Worm (Caenorhabditis elegans) whole organism, L4 larva: Measurements from ENCODE around the gene Y55D5A.1.

Experiments
- attf-4 ChIP-seq: sonication (generic microtip); optimal IDR thresholded peaks from 3 replicates; lab custom pipeline; 2017; ENCODE audit warnings: missing biosample characterization, missing genetic modification characterization
- ces-1 ChIP-seq: fragments of 150-350 bp; sonication (generic microtip); optimal IDR thresholded peaks from 4 replicates; lab custom pipeline; 2014; ENCODE audit warnings: missing biosample characterization, missing genetic modification reagents, missing genetic modification characterization
- dve-1 ChIP-seq: sonication (generic microtip); optimal IDR thresholded peaks from 2 replicates; lab custom pipeline; 2017; ENCODE audit warnings: antibody characterized with exemption, mild to moderate bottlenecking, missing genetic modification characterization, missing compliant biosample characterization; ENCODE audit not compliant: insufficient read depth
- egl-27 ChIP-seq: sonication (generic microtip); optimal IDR thresholded peaks from 3 replicates; lab custom pipeline; 2017; ENCODE audit warnings: missing biosample characterization, missing genetic modification reagents, missing genetic modification characterization
- hlh-30 ChIP-seq: sonication (generic microtip); optimal IDR thresholded peaks from 2 replicates; lab custom pipeline; 2017; ENCODE audit warnings: antibody characterized with exemption, mild to moderate bottlenecking, missing genetic modification characterization, missing compliant biosample characterization; ENCODE audit not compliant: insufficient read depth
- nhr-10 ChIP-seq: fragments of 150-350 bp; optimal IDR thresholded peaks from 2 replicates; lab custom pipeline; 2014; ENCODE audit warnings: missing biosample characterization, missing genetic modification characterization
- nhr-25 ChIP-seq: sonication (generic microtip); optimal IDR thresholded peaks from 2 replicates; lab custom pipeline; 2017; ENCODE audit warnings: missing genetic modification characterization, mild to moderate bottlenecking, missing compliant biosample characterization, antibody characterized with exemption, moderate library complexity, borderline replicate concordance; ENCODE audit not compliant: insufficient read depth
- pha-4 ChIP-seq, 2 experiments: fragments of 150-350 bp in 1 of 2; fragments of 200-800 bp in 1 of 2; sonication (Bioruptor generic) in 1 of 2; IDR thresholded peaks in 1 of 2; optimal IDR thresholded peaks in 1 of 2; 2 replicates each; pipeline versions ENCODE4 v1.3.6 to Lab custom; 2014 to 2022; ENCODE audit warnings: missing genetic modification characterization in 2 of 2, missing genetic modification reagents in 2 of 2, missing biosample characterization in 1 of 2, missing compliant biosample characterization in 1 of 2
- pqm-1 ChIP-seq: sonication (generic microtip); optimal IDR thresholded peaks from 2 replicates; lab custom pipeline; 2017; ENCODE audit warnings: missing biosample characterization, missing genetic modification characterization
- saeg-2 ChIP-seq: fragments of 200-800 bp; sonication (Bioruptor generic); IDR thresholded peaks from 2 replicates; pipeline ENCODE4 v1.3.6; 2022; ENCODE audit warnings: missing genetic modification reagents, missing genetic modification characterization, missing compliant biosample characterization
- spr-1 ChIP-seq: sonication (generic microtip); optimal IDR thresholded peaks from 2 replicates; lab custom pipeline; 2016; ENCODE audit warnings: mild to moderate bottlenecking, missing genetic modification characterization, missing compliant biosample characterization
- spr-3 ChIP-seq: fragments of 200-800 bp; sonication (Bioruptor generic); optimal IDR thresholded peaks from 2 replicates; lab custom pipeline; 2018; ENCODE audit warnings: mild to moderate bottlenecking, missing genetic modification characterization, missing compliant biosample characterization
- unc-62 ChIP-seq, 3 experiments: fragments of 150-350 bp in 1 of 3; sonication (generic microtip); optimal IDR thresholded peaks in 2 of 3; peaks in 1 of 3; 1 replicate in 1 of 3; 2 replicates in 2 of 3; lab custom pipeline; 2014 to 2017; ENCODE audit warnings: missing biosample characterization in 3 of 3, missing genetic modification characterization in 3 of 3, missing genetic modification reagents in 3 of 3, missing genotype in 1 of 3

- TF ChIP-seq spr-1 (tag; lab: Kevin White, UChicago) (no peak), pha-4 (GFP tag; IDR thresholded peaks at IDR 0.05; lab: Robert Waterston, UW) (no peak), pha-4 (tag; optimal IDR thresholded peaks at IDR 0.05; lab: Kevin White, UChicago) (no peak), pqm-1 (tag; lab: Kevin White, UChicago) (no peak), saeg-2 (GFP tag; lab: Robert Waterston, UW) (no peak), spr-3 (no peak), egl-27 (tag; lab: Kevin White, UChicago) (no peak), hlh-30 (tag; lab: Kevin White, UChicago) (no peak), ces-1 (GFP tag; lab: Kevin White, UChicago) (no peak), attf-4 (tag; lab: Kevin White, UChicago) (no peak), nhr-10 (tag; lab: Kevin White, UChicago) (no peak), dve-1 (tag; lab: Kevin White, UChicago) (no peak), nhr-25 (tag; lab: Kevin White, UChicago) (no peak), unc-62 (GFP tag; optimal IDR thresholded peaks at IDR 0.05 in 1 of 2; lab: Kevin White, UChicago) (peak in 1 of 2 experiments; percentile 93), unc-62 (tag; optimal IDR thresholded peaks at IDR 0.05; lab: Kevin White, UChicago) (no peak)
Measured at ce11 chrIII:2952437-2952836, 29.8 kb upstream of the Y55D5A.1 start.
